Fruit fly (Drosophila melanogaster): ENCODE data around the gene Mitofilin.

Mitofilin gene

DNA sequence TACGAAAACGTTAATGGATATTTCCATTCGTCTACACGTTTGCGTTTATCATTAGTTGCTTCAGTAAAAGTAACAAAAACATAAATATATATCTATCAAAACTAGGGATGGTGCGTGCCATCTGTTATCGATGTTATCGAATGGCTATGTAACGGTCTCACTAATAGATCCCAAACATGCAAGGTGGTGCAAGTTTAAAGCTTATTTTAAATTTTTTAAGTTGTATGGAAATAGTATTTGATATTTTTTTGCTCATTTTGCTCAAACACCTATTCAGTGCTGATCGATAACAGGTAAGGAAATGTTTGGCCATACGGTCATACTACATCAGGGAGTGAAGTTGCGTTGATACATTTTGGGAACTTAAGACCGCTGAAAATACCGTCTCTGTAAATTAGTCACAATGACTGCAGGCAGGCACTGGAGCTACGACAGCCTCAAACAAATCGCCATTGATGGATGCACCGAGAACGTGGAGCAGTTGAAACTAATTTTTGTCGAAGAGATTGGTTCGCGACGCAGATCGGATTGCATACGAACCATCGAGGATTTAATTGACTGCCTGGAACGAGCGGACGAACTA, 11.1 kb upstream of the Mitofilin start, which contains the start of the genes CG45099, CG6015, pit and Fadd (continued):
- TF ChIP-seq CG4404 (GFP tag; IDR thresholded peaks at IDR 0.05) = no peak
- no peak for TF ChIP-seq CG11723 (GFP tag; optimal IDR thresholded peaks at IDR 0.05)
- TF ChIP-seq CG2712 (tag; optimal IDR thresholded peaks at IDR 0.05) = peak; percentile 7
- no peak for TF ChIP-seq chif (GFP tag; optimal IDR thresholded peaks at IDR 0.05)
- peak; percentile 58 for TF ChIP-seq Sin3A (optimal IDR thresholded peaks at IDR 0.05)
- no peak for TF ChIP-seq gsb (GFP tag; IDR thresholded peaks at IDR 0.05)
- no peak for TF ChIP-seq CG17912 (GFP tag; optimal IDR thresholded peaks at IDR 0.05)
- TF ChIP-seq CG6689 (GFP tag; IDR thresholded peaks at IDR 0.05) = peak; percentile 54
- TF ChIP-seq Hr78 (GFP tag; optimal IDR thresholded peaks at IDR 0.05) = no peak
- TF ChIP-seq org-1 (GFP tag; optimal IDR thresholded peaks at IDR 0.05) = no peak
- peak; percentile 60; the same call in 1 of the 2 replicates for TF ChIP-seq sna (GFP tag; IDR thresholded peaks at IDR 0.05; ENCODE audit: partially characterized antibody)
- TF ChIP-seq row (GFP tag; IDR thresholded peaks at IDR 0.05) = peak; percentile 48
- TF ChIP-seq CG2120 (GFP tag; optimal IDR thresholded peaks at IDR 0.05) = peak; percentile 42
- TF ChIP-seq oc (tag; optimal IDR thresholded peaks at IDR 0.05) = no peak
- no peak for TF ChIP-seq CG11696 (GFP tag; IDR thresholded peaks at IDR 0.05)
- TF ChIP-seq dpn (GFP tag; optimal IDR thresholded peaks at IDR 0.05) = peak in 1 of 2 experiments; percentile 26
- no peak for TF ChIP-seq Hsf (GFP tag; optimal IDR thresholded peaks at IDR 0.05)
- peak; percentile 41; the same call in 1 of the 2 replicates for TF ChIP-seq E2f2 (GFP tag; IDR thresholded peaks at IDR 0.05)
- no peak for TF ChIP-seq Hand (GFP tag; optimal IDR thresholded peaks at IDR 0.05)
- peak; percentile 11 for TF ChIP-seq CG15696 (tag; optimal IDR thresholded peaks at IDR 0.05)
- peak in 1 of 2 experiments; percentile 66 for TF ChIP-seq Pdp1 (GFP tag; optimal IDR thresholded peaks at IDR 0.05)
- peak; percentile 57 for TF ChIP-seq CG14710 (tag; optimal IDR thresholded peaks at IDR 0.05)
- no peak for TF ChIP-seq sc (optimal IDR thresholded peaks at IDR 0.05)
- no peak for TF ChIP-seq sc (GFP tag; optimal IDR thresholded peaks at IDR 0.05)
- TF ChIP-seq amos (GFP tag; IDR thresholded peaks at IDR 0.05; ENCODE audit: partially characterized antibody) = peak; percentile 59; the same call in 1 of the 2 replicates
- TF ChIP-seq Myb (GFP tag; optimal IDR thresholded peaks at IDR 0.05) = peak; percentile 25
- no peak for TF ChIP-seq CG17802 (tag; optimal IDR thresholded peaks at IDR 0.05)
- peak; percentile 31 for TF ChIP-seq CG15479 (GFP tag; optimal IDR thresholded peaks at IDR 0.05)
- TF ChIP-seq BEAF-32 (GFP tag; optimal IDR thresholded peaks at IDR 0.05) = peak; percentile 73
- TF ChIP-seq CG1233 (GFP tag; optimal IDR thresholded peaks at IDR 0.05) = no peak
- TF ChIP-seq Med (GFP tag) = peak; percentile 92
- TF ChIP-seq stwl (tag; optimal IDR thresholded peaks at IDR 0.05) = peak; percentile 81
- peak; percentile 82 for TF ChIP-seq Sry-δ (GFP tag; optimal IDR thresholded peaks at IDR 0.05)
- TF ChIP-seq Ada2b (GFP tag; IDR thresholded peaks at IDR 0.05) = no peak
- peak; percentile 74 for TF ChIP-seq HLH4C (GFP tag; IDR thresholded peaks at IDR 0.05; ENCODE audit: partially characterized antibody)
- peak; percentile 66 for TF ChIP-seq pzg (GFP tag; optimal IDR thresholded peaks at IDR 0.05)
- TF ChIP-seq kay (GFP tag; optimal IDR thresholded peaks at IDR 0.05) = peak; percentile 53
- TF ChIP-seq CG17829 (tag; optimal IDR thresholded peaks at IDR 0.05) = peak; percentile 37
- no peak for TF ChIP-seq wek (GFP tag; optimal IDR thresholded peaks at IDR 0.05)
- TF ChIP-seq knrl (GFP tag; IDR thresholded peaks at IDR 0.05; ENCODE audit: partially characterized antibody) = peak; percentile 72
- TF ChIP-seq CG13287 (GFP tag; IDR thresholded peaks at IDR 0.05; ENCODE audit: partially characterized antibody) = peak; percentile 77
- TF ChIP-seq B-H2 (GFP tag; optimal IDR thresholded peaks at IDR 0.05) = no peak
- TF ChIP-seq fd64A (GFP tag; optimal IDR thresholded peaks at IDR 0.05) = no peak
- peak; percentile 94 for TF ChIP-seq CG11560 (tag; IDR thresholded peaks at IDR 0.05)
- peak; percentile 56; the same call in 2 of the 3 replicates for TF ChIP-seq CG6791 (GFP tag; IDR thresholded peaks at IDR 0.05; ENCODE audit: partially characterized antibody)

Data from whole organism, embryonic.